Worm (Caenorhabditis elegans): Measurements from ENCODE around the gene sod-5.

The sod-5 gene

DNA sequence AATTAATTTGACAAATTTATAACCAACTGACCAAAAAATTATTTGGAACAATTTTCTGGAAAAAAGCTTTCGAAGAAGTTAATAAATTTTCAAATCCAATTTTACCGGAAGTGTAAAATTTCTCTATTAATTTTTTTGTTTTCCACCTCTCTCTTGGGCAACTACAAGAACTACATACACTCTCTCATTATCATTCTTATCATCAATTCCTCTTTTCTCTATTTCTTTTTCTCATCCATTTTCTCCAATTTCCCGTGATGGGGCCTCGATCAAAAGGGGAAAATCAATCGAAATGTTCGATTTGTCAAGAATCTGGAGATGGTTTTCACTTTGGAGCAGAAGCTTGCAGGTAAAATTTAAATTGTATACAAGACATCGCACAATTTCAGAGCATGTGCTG lies 15.7 kb downstream of the sod-5 start, which contains the start of gene nhr-109:
Gene nhr-109, plus strand, starts transcription at position 222 of the 400 bp plus-strand sequence.
- TF ChIP-seq lin-1 (GFP tag; IDR thresholded peaks at IDR 0.05) = no peak
- TF ChIP-seq tag-97 (GFP tag; IDR thresholded peaks at IDR 0.05) = no peak
- TF ChIP-seq nhr-237 (tag; optimal IDR thresholded peaks at IDR 0.05) = no peak
- TF ChIP-seq nhr-28 (tag; optimal IDR thresholded peaks at IDR 0.05) = peak; percentile 97
- no peak for TF ChIP-seq ctbp-1 (GFP tag; IDR thresholded peaks at IDR 0.05)
- TF ChIP-seq hlh-11 (tag; optimal IDR thresholded peaks at IDR 0.05) = peak; percentile 2
- TF ChIP-seq pqm-1 (tag; optimal IDR thresholded peaks at IDR 0.05) = peak; percentile 14
- TF ChIP-seq daf-16 (GFP tag; optimal IDR thresholded peaks at IDR 0.05) = no peak
- peak; percentile 61 for TF ChIP-seq daf-16 (tag; optimal IDR thresholded peaks at IDR 0.05)
- TF ChIP-seq nhr-77 (tag; optimal IDR thresholded peaks at IDR 0.05) = peak; percentile 2
- no peak for TF ChIP-seq Y75B8A.6 (GFP tag; IDR thresholded peaks at IDR 0.05)
- TF ChIP-seq lir-3 (tag; optimal IDR thresholded peaks at IDR 0.05) = no peak

DNA sequence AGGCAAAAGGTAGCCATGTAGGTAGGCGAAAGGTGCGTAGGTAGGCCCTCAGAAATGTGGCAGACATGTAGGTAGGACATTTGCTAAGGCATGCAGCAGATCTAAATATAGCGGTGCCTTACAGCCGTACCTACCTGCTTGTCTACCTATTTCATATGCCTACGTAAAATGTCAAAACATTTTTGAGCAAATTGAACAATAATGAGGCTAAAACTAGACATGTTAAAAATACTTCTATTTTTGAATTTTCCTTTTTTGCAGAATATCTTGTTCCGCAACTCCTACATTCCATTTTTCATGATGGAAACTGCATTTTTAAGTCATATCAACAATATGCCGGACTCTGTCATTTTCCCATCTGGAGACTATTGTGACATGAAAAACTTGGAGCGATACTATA lies 16.8 kb downstream of the sod-5 start:
- peak; percentile 98 for TF ChIP-seq aha-1 (tag)
- TF ChIP-seq F49E8.2 (tag; optimal IDR thresholded peaks at IDR 0.05; ENCODE audit: borderline replicate concordance) = no peak

DNA sequence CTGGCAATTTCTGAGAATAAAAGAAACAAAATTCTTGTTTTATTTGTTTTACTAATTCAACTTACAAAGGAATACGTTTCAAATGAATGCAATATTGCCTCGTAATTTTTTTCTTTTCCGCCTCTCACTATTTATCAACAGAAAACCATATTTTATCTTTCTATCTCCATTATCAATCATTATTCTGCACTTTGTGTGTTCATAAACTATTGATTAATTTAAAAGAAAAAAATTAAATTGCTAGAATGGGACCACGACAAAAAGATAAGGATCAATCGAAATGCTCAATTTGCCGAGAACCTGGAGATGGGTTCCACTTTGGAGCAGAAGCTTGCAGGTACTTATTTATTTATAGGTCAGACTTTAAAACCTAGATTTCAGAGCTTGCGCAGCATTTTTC lies 17.7 kb downstream of the sod-5 start, which contains the start of gene nhr-273:
Gene nhr-273, plus strand, starts transcription at position 167 of the 400 bp plus-strand sequence.
- TF ChIP-seq dve-1 (tag; optimal IDR thresholded peaks at IDR 0.05; ENCODE audit: insufficient read depth) (peak; percentile 21), php-3 (GFP tag; IDR thresholded peaks at IDR 0.05) (no peak), daf-16 (GFP tag; optimal IDR thresholded peaks at IDR 0.05) (no peak), daf-16 (tag; optimal IDR thresholded peaks at IDR 0.05) (peak; percentile 38), nhr-28 (tag; optimal IDR thresholded peaks at IDR 0.05) (peak; percentile 66)

DNA sequence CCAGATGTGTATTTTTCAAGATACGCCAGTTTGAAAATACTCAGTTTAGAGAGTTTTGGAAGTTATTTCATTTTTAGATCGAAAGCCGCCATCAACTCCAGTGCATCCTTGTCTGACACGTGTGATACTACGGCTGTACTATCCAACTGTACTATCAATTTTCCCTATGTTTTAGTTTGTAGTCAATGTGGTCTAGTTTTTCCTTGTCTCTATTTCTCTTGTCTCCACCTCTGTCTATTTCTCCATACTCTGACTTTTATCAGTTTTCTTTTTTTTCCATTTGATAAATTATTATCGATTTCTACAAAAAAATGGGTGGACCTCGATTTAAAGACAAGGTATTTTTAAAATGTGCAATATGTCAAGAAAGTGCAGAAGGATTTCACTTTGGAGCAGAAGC lies 21.2 kb downstream of the sod-5 start, which contains the start of gene nhr-16:
Gene nhr-16, plus strand, starts transcription at position 205 of the 400 bp plus-strand sequence.
- TF ChIP-seq nhr-28 (tag; optimal IDR thresholded peaks at IDR 0.05) = peak; percentile 94
- no peak for TF ChIP-seq ceh-44 (GFP tag; IDR thresholded peaks at IDR 0.05)
- TF ChIP-seq tra-1 (GFP tag; IDR thresholded peaks at IDR 0.05) = no peak

DNA sequence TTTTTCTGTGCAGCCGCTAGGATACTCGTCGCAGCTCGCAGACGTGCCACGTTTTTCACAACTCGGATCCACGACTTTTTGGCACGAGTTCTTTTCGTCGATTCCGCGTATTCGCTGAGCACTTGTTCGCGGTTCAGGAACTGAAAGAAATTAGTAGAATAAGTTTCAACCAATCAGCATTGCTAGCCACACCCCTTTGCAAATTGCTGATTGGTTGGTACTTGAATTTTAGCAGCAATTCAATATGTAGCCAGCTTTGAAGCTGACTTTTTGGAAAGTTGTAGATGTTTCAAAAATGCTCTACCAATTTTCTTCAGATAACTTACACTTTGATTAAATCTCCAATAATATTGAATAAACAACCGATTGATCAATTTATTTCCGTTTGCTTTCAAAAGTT lies 23.8 kb downstream of the sod-5 start:
- TF ChIP-seq rbr-2 (tag; optimal IDR thresholded peaks at IDR 0.05) (no peak), nhr-111 (GFP tag; optimal IDR thresholded peaks at IDR 0.05) (no peak), lir-3 (tag; optimal IDR thresholded peaks at IDR 0.05) (no peak), nhr-28 (tag; optimal IDR thresholded peaks at IDR 0.05) (no peak), gei-8 (GFP tag; optimal IDR thresholded peaks at IDR 0.05) (no peak), daf-8 (GFP tag; IDR thresholded peaks at IDR 0.05) (no peak), skn-1 (tag; optimal IDR thresholded peaks at IDR 0.05) (no peak), php-3 (GFP tag; IDR thresholded peaks at IDR 0.05) (no peak), F37D6.2 (tag; optimal IDR thresholded peaks at IDR 0.05) (no peak), unc-62 (GFP tag; optimal IDR thresholded peaks at IDR 0.05 in 1 of 2) (no peak), unc-62 (tag; optimal IDR thresholded peaks at IDR 0.05) (no peak), F26F4.8 (GFP tag; conservative IDR thresholded peaks at IDR 0.05) (no peak), hif-1 (tag; optimal IDR thresholded peaks at IDR 0.05) (no peak), cey-2 (tag; optimal IDR thresholded peaks at IDR 0.05; ENCODE audit: borderline replicate concordance, insufficient read depth) (no peak), nhr-41 (GFP tag; IDR thresholded peaks at IDR 0.05) (no peak), dpl-1 (GFP tag; optimal IDR thresholded peaks at IDR 0.05) (no peak)

DNA sequence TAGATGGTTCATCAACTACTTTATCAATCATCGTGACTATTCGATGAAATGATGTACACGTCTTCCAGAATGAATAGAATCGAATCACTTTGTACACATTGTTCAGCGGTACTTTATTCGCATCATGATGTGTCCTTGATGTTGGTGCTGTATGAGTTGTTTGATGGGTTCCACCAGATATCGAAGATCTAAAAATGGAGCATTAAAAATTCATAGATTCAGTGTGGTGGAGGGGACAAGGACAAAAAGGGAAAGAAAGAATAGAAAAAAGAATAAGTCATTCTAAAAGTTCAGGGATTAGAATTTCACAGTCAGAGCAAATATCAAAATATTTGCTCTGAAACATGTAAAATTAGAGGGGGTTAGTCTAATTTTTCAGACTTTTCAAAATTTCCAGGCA lies 27.4 kb downstream of the sod-5 start:
- no peak for TF ChIP-seq nhr-42 (GFP tag; IDR thresholded peaks at IDR 0.05)
- peak in 1 of 2 experiments; percentile 74 for TF ChIP-seq unc-62 (GFP tag; optimal IDR thresholded peaks at IDR 0.05 in 1 of 2)
- no peak for TF ChIP-seq unc-62 (tag; optimal IDR thresholded peaks at IDR 0.05)
- TF ChIP-seq aha-1 (tag) = peak; percentile 93
